Worm (Caenorhabditis elegans) whole organism, L4/young adult: ENCODE results near the gene eyg-1.

ENCODE experiments used
- W03F9.2 ChIP-seq: fragments of 150-350 bp; optimal IDR thresholded peaks from 2 replicates; lab custom pipeline; 2014; ENCODE audit warnings: missing biosample characterization, missing genetic modification characterization
- dao-5 ChIP-seq: sonication (generic microtip); optimal IDR thresholded peaks from 2 replicates; lab custom pipeline; 2016; ENCODE audit warnings: missing genotype, missing genetic modification characterization, moderate library complexity, missing compliant biosample characterization
- him-1 ChIP-seq: sonication (generic microtip); optimal IDR thresholded peaks from 2 replicates; lab custom pipeline; 2016; ENCODE audit warnings: missing genotype, missing genetic modification reagents, missing genetic modification characterization, missing compliant biosample characterization

- no peak for TF ChIP-seq W03F9.2 (tag; lab: Kevin White, UChicago)
- TF ChIP-seq him-1 (tag; lab: Kevin White, UChicago), result no peak
- TF ChIP-seq dao-5, result no peak
Measured at ce11 chrII:9778495-9778894, 49.3 kb downstream of the eyg-1 start.
